Fruit fly (Drosophila melanogaster): Measurements from ENCODE around the gene Nek2.

Gene Nek2

dm6 chrX:7893411-7894122 is 2.1 kb upstream of the Nek2 start, which contains the start of the genes CG45089, ND-MNLL and p115 (continued):
- peak; percentile 35 for TF ChIP-seq bcd (GFP tag; optimal IDR thresholded peaks at IDR 0.05)
- peak; percentile 19 for TF ChIP-seq tio (GFP tag; optimal IDR thresholded peaks at IDR 0.05)
- no peak for TF ChIP-seq org-1 (GFP tag; optimal IDR thresholded peaks at IDR 0.05)
- TF ChIP-seq Dll (GFP tag; IDR thresholded peaks at IDR 0.05; ENCODE audit: partially characterized antibody): peak; percentile 83
- TF ChIP-seq Doc3 (GFP tag; IDR thresholded peaks at IDR 0.05; ENCODE audit: partially characterized antibody): 0 out of 3 replicates have a peak, but pooled peaks have one; percentile 48
- no peak for TF ChIP-seq CG14050 (GFP tag; IDR thresholded peaks at IDR 0.05)
- TF ChIP-seq exex (tag; optimal IDR thresholded peaks at IDR 0.05): peak; percentile 32
- TF ChIP-seq CG17568 (GFP tag; optimal IDR thresholded peaks at IDR 0.05): no peak
- TF ChIP-seq sob (GFP tag; IDR thresholded peaks at IDR 0.05): peak; percentile 73
- peak; percentile 71 for TF ChIP-seq CG2120 (GFP tag; optimal IDR thresholded peaks at IDR 0.05)
- TF ChIP-seq tx (GFP tag; optimal IDR thresholded peaks at IDR 0.05): no peak
- peak; percentile 78 for TF ChIP-seq Sry-δ (GFP tag; optimal IDR thresholded peaks at IDR 0.05)
- no peak for TF ChIP-seq Usf (GFP tag; optimal IDR thresholded peaks at IDR 0.05)
- TF ChIP-seq CG5953 (GFP tag; IDR thresholded peaks at IDR 0.05): no peak
- TF ChIP-seq CG3407 (GFP tag; optimal IDR thresholded peaks at IDR 0.05): peak; percentile 14
- TF ChIP-seq CG8765 (GFP tag; IDR thresholded peaks at IDR 0.05): no peak
- TF ChIP-seq amos (GFP tag; IDR thresholded peaks at IDR 0.05; ENCODE audit: partially characterized antibody): peak; percentile 57
- peak; percentile 65 for TF ChIP-seq Abd-B (GFP tag; optimal IDR thresholded peaks at IDR 0.05)
- TF ChIP-seq fd102C (GFP tag; optimal IDR thresholded peaks at IDR 0.05): no peak
- no peak for TF ChIP-seq ERR (GFP tag; optimal IDR thresholded peaks at IDR 0.05)
- peak; percentile 50 for TF ChIP-seq CG10543 (GFP tag; optimal IDR thresholded peaks at IDR 0.05)
- peak; percentile 11 to 68 for TF ChIP-seq dpn (GFP tag; optimal IDR thresholded peaks at IDR 0.05)
- no peak for TF ChIP-seq Dip2 (GFP tag; IDR thresholded peaks at IDR 0.05)
- peak; percentile 84 for TF ChIP-seq CG9932 (GFP tag; IDR thresholded peaks at IDR 0.05)
- TF ChIP-seq CG15696 (tag; optimal IDR thresholded peaks at IDR 0.05): peak; percentile 73
- no peak for TF ChIP-seq Doc2 (GFP tag; IDR thresholded peaks at IDR 0.05)
- no peak for TF ChIP-seq btn (GFP tag; optimal IDR thresholded peaks at IDR 0.05)
- TF ChIP-seq CG11723 (GFP tag; optimal IDR thresholded peaks at IDR 0.05): no peak
- no peak for TF ChIP-seq Atf-2 (GFP tag; optimal IDR thresholded peaks at IDR 0.05)
- peak; percentile 66 for TF ChIP-seq Dref (GFP tag; IDR thresholded peaks at IDR 0.05)
- no peak for TF ChIP-seq dan (GFP tag; IDR thresholded peaks at IDR 0.05)
- TF ChIP-seq CG9437 (GFP tag; optimal IDR thresholded peaks at IDR 0.05): peak; percentile 84
- TF ChIP-seq Lhr (GFP tag; optimal IDR thresholded peaks at IDR 0.05): no peak
- peak; percentile 35 for TF ChIP-seq Ssrp (tag; optimal IDR thresholded peaks at IDR 0.05)
- no peak for TF ChIP-seq Tbp (GFP tag; optimal IDR thresholded peaks at IDR 0.05)
- TF ChIP-seq aop (GFP tag; IDR thresholded peaks at IDR 0.05): no peak
- no peak for TF ChIP-seq pfk (GFP tag; optimal IDR thresholded peaks at IDR 0.05)
- no peak for TF ChIP-seq sim (GFP tag; IDR thresholded peaks at IDR 0.05)
- TF ChIP-seq fru (optimal IDR thresholded peaks at IDR 0.05): no peak
- peak; percentile 45 for TF ChIP-seq Blimp-1 (GFP tag; optimal IDR thresholded peaks at IDR 0.05)
- TF ChIP-seq D (optimal IDR thresholded peaks at IDR 0.05): no peak
- no peak for TF ChIP-seq D (GFP tag; optimal IDR thresholded peaks at IDR 0.05)
- TF ChIP-seq row (GFP tag; IDR thresholded peaks at IDR 0.05): peak; percentile 86
- TF ChIP-seq mld (GFP tag; IDR thresholded peaks at IDR 0.05; ENCODE audit: partially characterized antibody): no peak
- no peak for TF ChIP-seq CG6175 (GFP tag; IDR thresholded peaks at IDR 0.05)
- no peak for TF ChIP-seq CG34376 (GFP tag; optimal IDR thresholded peaks at IDR 0.05)
- TF ChIP-seq jing (GFP tag; optimal IDR thresholded peaks at IDR 0.05): no peak
- TF ChIP-seq CG33557 (GFP tag; optimal IDR thresholded peaks at IDR 0.05): peak; percentile 29
- peak; percentile 33 for TF ChIP-seq Meics (GFP tag; optimal IDR thresholded peaks at IDR 0.05)
- TF ChIP-seq CG2875 (GFP tag; optimal IDR thresholded peaks at IDR 0.05): no peak

All from whole organism, embryonic.